Worm (Caenorhabditis elegans) whole organism, early embryonic: ENCODE results near the gene K02E10.4.

ENCODE experiments used
- B0310.2 ChIP-seq: sonication (generic microtip); optimal IDR thresholded peaks from 2 replicates; lab custom pipeline; 2016; ENCODE audit warnings: mild to moderate bottlenecking, missing genetic modification characterization, missing compliant biosample characterization
- F13C5.2 ChIP-seq: sonication (generic microtip); optimal IDR thresholded peaks from 2 replicates; lab custom pipeline; 2017; ENCODE audit warnings: mild to moderate bottlenecking, missing genetic modification characterization, inconsistent platforms, missing compliant biosample characterization
- aly-1 ChIP-seq: sonication (generic microtip); optimal IDR thresholded peaks from 2 replicates; lab custom pipeline; 2016; ENCODE audit warnings: missing genetic modification characterization, missing compliant biosample characterization
- ama-1 ChIP-seq: fragments of 150-350 bp; optimal IDR thresholded peaks from 2 replicates; lab custom pipeline; 2014
- ceh-13 ChIP-seq: fragments of 200-800 bp; sonication (Bioruptor generic); optimal IDR thresholded peaks from 2 replicates; lab custom pipeline; 2018; ENCODE audit warnings: mild to moderate bottlenecking, missing genetic modification characterization, missing compliant biosample characterization
- ceh-36 ChIP-seq: sonication (generic microtip); optimal IDR thresholded peaks from 2 replicates; lab custom pipeline; 2016; ENCODE audit warnings: missing genetic modification characterization, inconsistent platforms, missing compliant biosample characterization
- ets-7 ChIP-seq: sonication (generic microtip); optimal IDR thresholded peaks from 2 replicates; lab custom pipeline; 2016; ENCODE audit warnings: missing genotype, missing genetic modification characterization, missing compliant biosample characterization
- flt-1 ChIP-seq: fragments of 200-800 bp; sonication (Bioruptor generic); IDR thresholded peaks from 2 replicates; pipeline ENCODE4 v1.3.6; 2022; ENCODE audit warnings: missing genetic modification characterization, missing compliant biosample characterization
- hmbx-1 ChIP-seq: sonication (generic microtip); optimal IDR thresholded peaks from 2 replicates; lab custom pipeline; 2016; ENCODE audit warnings: mild to moderate bottlenecking, missing genetic modification characterization, missing compliant biosample characterization
- hmg-4 ChIP-seq: fragments of 200-800 bp; sonication (Bioruptor generic); optimal IDR thresholded peaks from 2 replicates; lab custom pipeline; 2018; ENCODE audit warnings: mild to moderate bottlenecking, missing genetic modification characterization, missing compliant biosample characterization
- hnd-1 ChIP-seq: sonication (generic microtip); optimal IDR thresholded peaks from 2 replicates; lab custom pipeline; 2016; ENCODE audit warnings: missing genetic modification characterization, missing compliant biosample characterization
- pes-1 ChIP-seq: fragments of 200-800 bp; sonication (Bioruptor generic); IDR thresholded peaks from 2 replicates; pipeline ENCODE4 v1.3.6; 2022; ENCODE audit warnings: missing genetic modification reagents, missing genetic modification characterization, missing compliant biosample characterization
- scrt-1 ChIP-seq: fragments of 200-800 bp; sonication (Bioruptor generic); IDR thresholded peaks from 2 replicates; pipeline ENCODE4 v1.3.6; 2022; ENCODE audit warnings: missing genetic modification characterization, missing compliant biosample characterization
- sea-1 ChIP-seq: fragments of 200-800 bp; sonication (Bioruptor generic); conservative IDR thresholded peaks from 2 replicates; pipeline ENCODE4 v1.3.6; 2022; ENCODE audit warnings: missing genetic modification characterization, missing compliant biosample characterization
- tbx-11 ChIP-seq: fragments of 200-800 bp; sonication (Bioruptor generic); IDR thresholded peaks from 2 replicates; pipeline ENCODE4 v1.3.6; 2022; ENCODE audit warnings: missing genetic modification characterization, missing compliant biosample characterization
- tbx-37 ChIP-seq: fragments of 200-800 bp; sonication (Bioruptor generic); conservative IDR thresholded peaks from 2 replicates; pipeline ENCODE4 v1.3.6; 2022; ENCODE audit warnings: missing genetic modification reagents, missing genetic modification characterization, missing compliant biosample characterization
- tra-4 ChIP-seq: sonication (generic microtip); optimal IDR thresholded peaks from 2 replicates; lab custom pipeline; 2017; ENCODE audit warnings: missing genetic modification characterization, missing compliant biosample characterization

The K02E10.4 gene

DNA sequence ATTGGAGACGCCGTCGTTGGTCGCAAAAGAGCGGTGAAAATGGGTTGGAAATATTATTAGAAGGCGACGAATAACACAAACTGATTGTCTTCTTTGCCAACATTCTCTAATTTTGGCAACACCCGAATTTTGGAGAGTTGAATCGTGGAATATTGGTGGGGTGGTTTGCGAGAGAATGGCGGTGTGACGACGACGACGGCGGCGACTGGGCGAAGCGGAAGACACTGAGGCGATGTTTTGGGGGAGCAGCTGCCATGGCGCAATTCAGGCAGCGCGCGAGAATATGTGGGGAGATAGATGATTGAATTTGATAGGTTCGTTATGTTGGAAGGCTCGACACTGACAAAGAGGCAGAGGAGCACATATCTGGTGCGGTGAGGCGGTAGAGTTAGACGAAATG, 32.1 kb upstream of the K02E10.4 start:
- TF ChIP-seq tbx-37 (GFP tag; lab: Robert Waterston, UW) (no peak), ceh-36 (no peak), hnd-1 (no peak), B0310.2 (tag; lab: Kevin White, UChicago) (no peak), aly-1 (no peak), ama-1 (no peak), flt-1 (GFP tag; lab: Robert Waterston, UW) (no peak), hmg-4 (no peak), scrt-1 (no peak), ets-7 (tag; lab: Kevin White, UChicago) (no peak), tra-4 (tag; lab: Kevin White, UChicago) (no peak), sea-1 (no peak), tbx-11 (GFP tag; lab: Robert Waterston, UW) (no peak), F13C5.2 (tag; lab: Kevin White, UChicago) (no peak)

ce11 chrX:2452297-2452696, 30.8 kb upstream of the K02E10.4 start:
- TF ChIP-seq pes-1 (GFP tag; lab: Robert Waterston, UW) (no peak), ceh-13 (no peak), tbx-11 (GFP tag; lab: Robert Waterston, UW) (no peak), ama-1 (no peak), tbx-37 (GFP tag; lab: Robert Waterston, UW) (no peak), flt-1 (GFP tag; lab: Robert Waterston, UW) (no peak), sea-1 (no peak), aly-1 (no peak), hmg-4 (no peak), ets-7 (tag; lab: Kevin White, UChicago) (no peak), ceh-36 (no peak), B0310.2 (tag; lab: Kevin White, UChicago) (no peak), scrt-1 (no peak), tra-4 (tag; lab: Kevin White, UChicago) (no peak), hmbx-1 (tag; lab: Kevin White, UChicago) (no peak), hnd-1 (no peak), F13C5.2 (tag; lab: Kevin White, UChicago) (no peak)

- TF ChIP-seq pes-1 (GFP tag; lab: Robert Waterston, UW) (0 out of 2 replicates have a peak, but pooled peaks have one; percentile 43), hmg-4 (peak; percentile 63), B0310.2 (tag; lab: Kevin White, UChicago) (no peak)
Observed at ce11 chrX:2452716-2453115, 30.3 kb upstream of the K02E10.4 start.

- TF ChIP-seq hmg-4 (no peak), F13C5.2 (tag; lab: Kevin White, UChicago) (no peak), hnd-1 (no peak), sea-1 (no peak), ceh-13 (no peak), aly-1 (no peak), hmbx-1 (tag; lab: Kevin White, UChicago) (no peak), flt-1 (GFP tag; lab: Robert Waterston, UW) (no peak), scrt-1 (no peak), pes-1 (GFP tag; lab: Robert Waterston, UW) (no peak), ceh-36 (no peak), B0310.2 (tag; lab: Kevin White, UChicago) (no peak), tra-4 (tag; lab: Kevin White, UChicago) (no peak), tbx-37 (GFP tag; lab: Robert Waterston, UW) (no peak), tbx-11 (GFP tag; lab: Robert Waterston, UW) (no peak), ets-7 (tag; lab: Kevin White, UChicago) (no peak), ama-1 (no peak)
Observed at ce11 chrX:2454914-2455313, 28.1 kb upstream of the K02E10.4 start.

DNA sequence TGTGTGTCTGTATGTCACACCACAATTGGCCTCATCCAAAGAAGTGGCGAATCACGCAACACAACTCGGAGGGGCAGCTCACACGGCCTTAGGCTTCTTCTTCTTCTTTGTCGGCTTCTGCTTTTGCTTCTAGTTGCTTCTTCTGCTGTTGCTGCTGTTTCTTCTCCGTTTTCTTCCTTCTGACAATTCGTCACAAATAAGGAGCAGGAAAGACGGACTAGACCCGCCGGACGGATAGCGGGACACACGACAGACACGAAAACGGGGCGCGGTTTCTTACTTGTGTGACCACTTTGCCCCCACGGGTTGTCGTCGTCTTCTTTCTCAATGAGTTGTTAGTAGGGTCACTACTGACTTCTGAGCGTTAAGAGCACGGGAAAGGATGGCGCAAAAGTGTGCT, 26.9 kb upstream of the K02E10.4 start:
- no peak for TF ChIP-seq tra-4 (tag; lab: Kevin White, UChicago)
- TF ChIP-seq F13C5.2 (tag; lab: Kevin White, UChicago): no peak
- no peak for TF ChIP-seq aly-1
- no peak for TF ChIP-seq pes-1 (GFP tag; lab: Robert Waterston, UW)
- TF ChIP-seq B0310.2 (tag; lab: Kevin White, UChicago): no peak

- TF ChIP-seq ama-1: no peak
- TF ChIP-seq hmbx-1 (tag; lab: Kevin White, UChicago): no peak
- TF ChIP-seq hnd-1: no peak
- no peak for TF ChIP-seq hmg-4
- no peak for TF ChIP-seq F13C5.2 (tag; lab: Kevin White, UChicago)
- no peak for TF ChIP-seq tra-4 (tag; lab: Kevin White, UChicago)
- no peak for TF ChIP-seq B0310.2 (tag; lab: Kevin White, UChicago)
- TF ChIP-seq ceh-36: no peak
- no peak for TF ChIP-seq tbx-37 (GFP tag; lab: Robert Waterston, UW)
- TF ChIP-seq flt-1 (GFP tag; lab: Robert Waterston, UW): no peak
- TF ChIP-seq scrt-1: no peak
Observed at ce11 chrX:2457461-2457860, 25.6 kb upstream of the K02E10.4 start.

- TF ChIP-seq ceh-36: no peak
- no peak for TF ChIP-seq hnd-1
- TF ChIP-seq tbx-37 (GFP tag; lab: Robert Waterston, UW): no peak
- TF ChIP-seq F13C5.2 (tag; lab: Kevin White, UChicago): no peak
- no peak for TF ChIP-seq ceh-13
- no peak for TF ChIP-seq ets-7 (tag; lab: Kevin White, UChicago)
- no peak for TF ChIP-seq tra-4 (tag; lab: Kevin White, UChicago)
- no peak for TF ChIP-seq tbx-11 (GFP tag; lab: Robert Waterston, UW)
- no peak for TF ChIP-seq ama-1
- no peak for TF ChIP-seq flt-1 (GFP tag; lab: Robert Waterston, UW)
- TF ChIP-seq hmg-4: no peak
- TF ChIP-seq hmbx-1 (tag; lab: Kevin White, UChicago): no peak
- TF ChIP-seq sea-1: no peak
- TF ChIP-seq aly-1: no peak
- TF ChIP-seq pes-1 (GFP tag; lab: Robert Waterston, UW): no peak
- no peak for TF ChIP-seq scrt-1
- no peak for TF ChIP-seq B0310.2 (tag; lab: Kevin White, UChicago)
Observed at ce11 chrX:2459793-2460192, 23.3 kb upstream of the K02E10.4 start, which contains the start of gene fox-1. Gene fox-1, minus strand, starts transcription at chrX:2459893.

DNA sequence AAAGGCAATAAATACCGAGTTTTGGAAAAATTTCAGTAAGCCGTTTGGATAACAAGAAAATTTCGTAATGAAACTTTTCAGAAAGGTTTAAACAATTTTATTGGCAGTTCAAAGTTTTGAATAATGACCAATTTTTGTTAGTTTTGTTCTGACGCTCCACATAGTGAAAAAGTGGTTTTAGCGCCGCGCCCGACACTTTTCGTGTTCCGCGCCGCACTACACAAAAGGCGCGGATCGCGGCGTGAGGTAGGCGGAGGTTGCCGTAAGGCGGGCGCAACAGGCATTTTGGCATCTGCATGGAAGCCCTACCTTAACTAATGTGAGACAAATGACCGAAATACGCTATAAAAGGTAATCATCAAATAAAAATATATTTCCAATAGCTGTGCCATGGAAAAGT, 21.3 kb upstream of the K02E10.4 start:
- TF ChIP-seq tbx-11 (GFP tag; lab: Robert Waterston, UW): no peak
- no peak for TF ChIP-seq ama-1
- TF ChIP-seq sea-1: no peak
- TF ChIP-seq scrt-1: no peak
- no peak for TF ChIP-seq ceh-13
